Worm (Caenorhabditis elegans) whole organism, L4/young adult: ENCODE measurements around the gene mcm-5.

Experiments
- W03F9.2 ChIP-seq: fragments of 150-350 bp; optimal IDR thresholded peaks from 2 replicates; lab custom pipeline; 2014; ENCODE audit warnings: missing biosample characterization, missing genetic modification characterization
- dao-5 ChIP-seq: sonication (generic microtip); optimal IDR thresholded peaks from 2 replicates; lab custom pipeline; 2016; ENCODE audit warnings: missing genotype, missing genetic modification characterization, moderate library complexity, missing compliant biosample characterization
- him-1 ChIP-seq: sonication (generic microtip); optimal IDR thresholded peaks from 2 replicates; lab custom pipeline; 2016; ENCODE audit warnings: missing genotype, missing genetic modification reagents, missing genetic modification characterization, missing compliant biosample characterization

Gene mcm-5

DNA sequence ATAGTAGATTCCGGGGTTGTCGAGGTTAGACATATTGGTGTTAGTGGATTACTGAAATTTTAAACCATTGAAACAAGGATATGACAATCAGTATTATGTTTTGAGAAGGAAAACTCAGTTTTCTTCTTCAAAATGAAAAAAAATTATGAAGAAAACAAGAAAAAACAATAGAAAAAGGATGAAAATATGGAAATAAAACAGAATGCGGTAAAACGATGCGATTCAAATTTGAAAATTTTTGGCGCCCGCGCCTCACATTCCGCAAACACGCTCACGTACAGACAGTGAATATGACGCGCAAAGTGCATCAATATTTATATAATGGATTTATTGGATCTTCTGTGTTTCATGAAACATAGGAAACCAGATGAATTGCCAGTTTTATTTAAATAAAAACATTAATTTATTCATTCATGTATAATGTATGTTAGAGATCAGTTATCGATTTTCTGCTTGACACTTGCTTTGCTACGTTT, at the start of gene mcm-5:
Gene mcm-5, minus strand, starts transcription at position 51 of the 476 bp plus-strand sequence.
- TF ChIP-seq dao-5 (tag; lab: Kevin White, UChicago) (no peak), him-1 (no peak), W03F9.2 (tag; lab: Kevin White, UChicago) (peak; percentile 69)

DNA sequence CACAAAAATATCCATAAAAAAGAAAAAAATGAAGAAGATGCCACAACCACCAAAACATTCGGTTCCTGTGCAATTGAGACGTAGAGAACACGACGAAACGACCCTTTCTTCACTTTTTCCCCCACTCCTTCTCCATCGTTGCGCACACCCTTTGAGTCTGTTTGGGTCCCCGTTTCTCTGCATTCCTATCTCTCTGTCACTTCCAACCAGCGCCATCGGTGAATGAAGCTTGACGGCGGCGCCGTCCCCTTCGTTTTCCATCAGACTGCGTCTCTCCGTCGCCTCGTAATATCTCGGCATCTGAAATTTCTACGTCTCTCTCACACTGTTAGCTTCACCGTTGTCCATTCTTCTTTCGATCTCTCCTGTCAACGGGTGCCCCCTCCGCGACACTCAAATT, 44.5 kb upstream of the mcm-5 start:
- TF ChIP-seq W03F9.2 (tag; lab: Kevin White, UChicago) (peak; percentile 27), him-1 (no peak), dao-5 (tag; lab: Kevin White, UChicago) (no peak)

DNA sequence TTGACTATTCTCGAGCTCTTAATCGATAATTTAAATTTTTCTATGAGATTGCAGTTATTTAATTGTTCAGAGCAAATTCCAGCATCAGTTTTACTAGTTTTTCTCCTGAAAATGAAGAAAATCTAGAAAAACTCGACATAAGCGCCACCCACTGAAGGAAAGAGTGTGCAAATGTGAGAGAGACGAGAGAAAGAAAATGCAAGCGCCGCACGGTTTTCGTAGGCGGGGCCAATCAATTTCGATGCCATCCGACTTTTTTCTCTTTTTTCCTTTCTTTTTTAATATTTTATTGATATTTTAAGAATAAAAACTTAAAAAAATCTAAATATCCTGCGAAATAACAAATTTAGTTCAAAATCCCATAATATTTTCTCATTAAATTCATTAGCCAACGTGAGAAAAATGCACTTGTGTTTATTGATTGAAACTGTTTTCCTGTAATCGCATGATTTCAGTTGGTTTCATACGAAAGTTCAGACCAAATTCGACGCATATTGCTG, 41.5 kb upstream of the mcm-5 start, which contains the start of gene cdk-12:
Gene cdk-12, plus strand, starts transcription at position 450 of the 500 bp plus-strand sequence.
- TF ChIP-seq W03F9.2 (tag; lab: Kevin White, UChicago) (peak; percentile 67), him-1 (no peak)

- TF ChIP-seq dao-5 (tag; lab: Kevin White, UChicago) (no peak), him-1 (no peak), W03F9.2 (tag; lab: Kevin White, UChicago) (no peak)
These were observed 39.9 kb upstream of the mcm-5 start, which contains the start of gene gly-6 for ce11 chrIII:4330984-4331383. Gene gly-6, minus strand, starts transcription at chrIII:4331228.

- TF ChIP-seq dao-5 (tag; lab: Kevin White, UChicago): no peak
- no peak for TF ChIP-seq W03F9.2 (tag; lab: Kevin White, UChicago)
- TF ChIP-seq him-1: no peak
These were observed 37.3 kb upstream of the mcm-5 start for ce11 chrIII:4328208-4328987.

ce11 chrIII:4323859-4324258, 32.8 kb upstream of the mcm-5 start, which contains the start of gene H38K22.9:
Gene H38K22.9, plus strand, starts transcription at chrIII:4324159.
- no peak for TF ChIP-seq dao-5 (tag; lab: Kevin White, UChicago)
- TF ChIP-seq him-1: no peak
- no peak for TF ChIP-seq W03F9.2 (tag; lab: Kevin White, UChicago)

- TF ChIP-seq W03F9.2 (tag; lab: Kevin White, UChicago) (no peak), dao-5 (tag; lab: Kevin White, UChicago) (no peak), him-1 (no peak)
These were observed 32.1 kb upstream of the mcm-5 start for ce11 chrIII:4323120-4323519.

DNA sequence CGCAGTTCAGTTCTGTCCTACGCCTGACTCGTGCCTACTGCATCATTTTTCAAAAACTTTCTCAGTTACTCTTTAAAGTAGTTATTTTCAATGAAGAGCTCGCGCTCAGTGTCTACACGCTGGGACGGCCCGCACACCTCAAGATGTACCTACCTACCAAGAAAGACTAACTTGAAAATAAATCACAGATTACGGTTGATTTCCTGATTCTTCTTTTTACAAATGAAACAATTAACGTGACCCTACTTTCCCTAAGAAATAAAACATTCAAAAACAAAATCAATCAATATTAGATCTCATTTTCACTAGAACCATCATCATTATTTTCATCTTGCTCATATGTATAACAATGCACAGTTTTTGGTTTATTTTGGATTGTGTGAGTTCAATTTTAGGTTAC, 30.3 kb upstream of the mcm-5 start, which contains the start of gene H38K22.7:
Gene H38K22.7, plus strand, starts transcription at position 301 of the 400 bp plus-strand sequence.
- TF ChIP-seq W03F9.2 (tag; lab: Kevin White, UChicago): no peak
- no peak for TF ChIP-seq dao-5 (tag; lab: Kevin White, UChicago)
- TF ChIP-seq him-1: no peak

DNA sequence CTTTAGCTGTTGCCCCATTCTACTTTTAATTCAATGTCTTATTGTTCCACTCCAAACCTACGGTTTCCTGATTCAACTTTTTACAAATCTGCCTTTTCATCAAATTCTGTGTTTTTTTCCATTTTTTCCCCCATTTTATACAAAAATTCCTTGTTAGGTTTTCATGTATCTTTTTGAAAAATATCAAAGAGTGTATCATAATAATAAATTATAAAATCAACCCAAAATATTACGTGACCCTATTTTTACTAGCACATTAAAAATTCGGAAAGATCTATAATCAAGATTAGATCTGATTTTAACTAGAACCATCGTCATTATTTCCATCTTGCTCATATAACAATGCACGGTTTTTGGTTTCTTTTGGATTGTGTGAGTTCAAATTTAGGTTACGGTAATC, 29.0 kb upstream of the mcm-5 start, which contains the start of gene H38K22.6:
Gene H38K22.6, plus strand, starts transcription at position 301 of the 400 bp plus-strand sequence.
- no peak for TF ChIP-seq him-1
- TF ChIP-seq dao-5 (tag; lab: Kevin White, UChicago): no peak
- TF ChIP-seq W03F9.2 (tag; lab: Kevin White, UChicago): no peak

- TF ChIP-seq him-1 (no peak), W03F9.2 (tag; lab: Kevin White, UChicago) (no peak), dao-5 (tag; lab: Kevin White, UChicago) (no peak)
These were observed 26.1 kb upstream of the mcm-5 start, which contains the start of gene tag-131 for ce11 chrIII:4317065-4317752. Gene tag-131, plus strand, starts transcription at chrIII:4317702.

- TF ChIP-seq dao-5 (tag; lab: Kevin White, UChicago) (no peak), W03F9.2 (tag; lab: Kevin White, UChicago) (no peak), him-1 (no peak)
These were observed 23.4 kb upstream of the mcm-5 start for ce11 chrIII:4314502-4314901.

- TF ChIP-seq W03F9.2 (tag; lab: Kevin White, UChicago) (peak; percentile 50), him-1 (no peak), dao-5 (tag; lab: Kevin White, UChicago) (no peak)
These were observed 22.2 kb upstream of the mcm-5 start, which contains the start of the genes evl-14 and dcn-1 for ce11 chrIII:4313061-4313962. Gene evl-14, minus strand, starts transcription at chrIII:4313128. Gene dcn-1, plus strand, starts transcription at chrIII:4313912.
